Worm (Caenorhabditis elegans) whole organism, L3 larva: ENCODE data around the gene F59H6.14.
"Not testable (repeated sequence)": the region's sequence is repeated elsewhere in the genome, so short reads cannot be mapped to it uniquely, and the experiment has no call there.

Experiments used
- ceh-16 ChIP-seq: sonication (generic microtip); optimal IDR thresholded peaks from 2 replicates; lab custom pipeline; 2017; ENCODE audit warnings: missing biosample characterization, missing genetic modification characterization
- daf-12 ChIP-seq: fragments of 150-350 bp; optimal IDR thresholded peaks from 2 replicates; lab custom pipeline; 2014; ENCODE audit warnings: missing biosample characterization, missing genetic modification reagents, missing genetic modification characterization
- egl-27 ChIP-seq: sonication (generic microtip); optimal IDR thresholded peaks from 4 replicates; lab custom pipeline; 2017; ENCODE audit warnings: missing biosample characterization, missing genetic modification reagents, missing genetic modification characterization
- elt-2 ChIP-seq: sonication (generic microtip); optimal IDR thresholded peaks from 2 replicates; lab custom pipeline; 2016; ENCODE audit warnings: missing genetic modification reagents, mild to moderate bottlenecking, missing genetic modification characterization, missing compliant biosample characterization
- fkh-10 ChIP-seq: sonication (generic microtip); optimal IDR thresholded peaks from 2 replicates; lab custom pipeline; 2017; ENCODE audit warnings: missing biosample characterization, missing genetic modification reagents, missing genetic modification characterization
- fos-1 ChIP-seq: fragments of 150-350 bp; optimal IDR thresholded peaks from 2 replicates; lab custom pipeline; 2014; ENCODE audit warnings: missing biosample characterization, missing genetic modification characterization
- nhr-25 ChIP-seq: sonication (generic microtip); optimal IDR thresholded peaks from 2 replicates; lab custom pipeline; 2017; ENCODE audit warnings: missing biosample characterization, missing genetic modification characterization
- nhr-77 ChIP-seq: fragments of 150-350 bp; optimal IDR thresholded peaks from 2 replicates; lab custom pipeline; 2014; ENCODE audit warnings: missing biosample characterization, missing genetic modification characterization
- unc-39 ChIP-seq: sonication (generic microtip); optimal IDR thresholded peaks from 4 replicates; lab custom pipeline; 2017; ENCODE audit warnings: missing biosample characterization, missing genetic modification characterization
- unc-62 ChIP-seq: fragments of 150-350 bp; sonication (generic microtip); optimal IDR thresholded peaks from 4 replicates; lab custom pipeline; 2014; ENCODE audit warnings: missing biosample characterization, missing genetic modification reagents, missing genetic modification characterization
- zag-1 ChIP-seq: fragments of 150-350 bp; optimal IDR thresholded peaks from 2 replicates; lab custom pipeline; 2014; ENCODE audit warnings: missing biosample characterization, missing genetic modification characterization

ce11 chrII:2032282-2032681 is 1.1 kb upstream of the F59H6.14 start, which contains the start of gene btb-4:
- not testable (repeated sequence) for TF ChIP-seq fkh-10 (GFP tag; lab: Kevin White, UChicago); egl-27 (tag; lab: Kevin White, UChicago); elt-2 (tag; lab: Kevin White, UChicago); unc-39 (tag; lab: Kevin White, UChicago); nhr-77; fos-1 (tag; lab: Kevin White, UChicago); daf-12 (tag; lab: Kevin White, UChicago); nhr-25 (tag; lab: Kevin White, UChicago); ceh-16 (tag; lab: Kevin White, UChicago); zag-1; unc-62 (GFP tag; lab: Kevin White, UChicago)
